Fruit fly (Drosophila melanogaster) whole organism, embryonic: ENCODE measurements around the gene CCHa1.

Experiments used
- Awh ChIP-seq: fragments of 200-800 bp; sonication (Bioruptor generic); IDR thresholded peaks from 2 replicates; pipeline ENCODE4, ENCODE4 v1.3.6; 2022; ENCODE audit warnings: missing biosample characterization, missing genetic modification characterization
- CG11085 ChIP-seq: fragments of 200-800 bp; sonication (Bioruptor generic); IDR thresholded peaks from 2 replicates; pipeline ENCODE4 v1.3.6; 2022; ENCODE audit warnings: missing biosample characterization, missing genetic modification characterization
- CG11398 ChIP-seq: fragments of 200-800 bp; sonication (Bioruptor generic); optimal IDR thresholded peaks from 2 replicates; lab custom pipeline; 2016; ENCODE audit warnings: missing biosample characterization, missing genetic modification characterization
- CG11456 ChIP-seq: fragments of 200-800 bp; sonication (Bioruptor generic); IDR thresholded peaks from 3 replicates; pipeline ENCODE4 v1.3.6; 2022; ENCODE audit warnings: missing biosample characterization, missing genetic modification characterization
- CG12071 ChIP-seq: fragments of 200-800 bp; sonication (Bioruptor generic); optimal IDR thresholded peaks from 3 replicates; lab custom pipeline; 2018; ENCODE audit warnings: missing biosample characterization, mild to moderate bottlenecking, missing genetic modification characterization
- CG12155 ChIP-seq: fragments of 200-800 bp; sonication (Bioruptor generic); optimal IDR thresholded peaks from 3 replicates; lab custom pipeline; 2016; ENCODE audit warnings: missing biosample characterization, missing genetic modification characterization
- CG12744 ChIP-seq: fragments of 200-800 bp; sonication (Bioruptor generic); optimal IDR thresholded peaks from 2 replicates; lab custom pipeline; 2016; ENCODE audit warnings: missing biosample characterization, missing genetic modification characterization
- CG13624 ChIP-seq: fragments of 200-800 bp; sonication (Bioruptor generic); optimal IDR thresholded peaks from 2 replicates; lab custom pipeline; 2016; ENCODE audit warnings: missing biosample characterization, missing genetic modification characterization
- CG15696 ChIP-seq: fragments of 200-800 bp; sonication (Bioruptor generic); optimal IDR thresholded peaks from 2 replicates; lab custom pipeline; 2019; ENCODE audit warnings: missing biosample characterization, mild to moderate bottlenecking, missing genetic modification characterization, moderate library complexity
- CG16863 ChIP-seq: fragments of 200-800 bp; sonication (Bioruptor generic); optimal IDR thresholded peaks from 3 replicates; lab custom pipeline; 2016; ENCODE audit warnings: missing biosample characterization, missing genetic modification characterization
- CG2116 ChIP-seq: fragments of 200-800 bp; sonication (Bioruptor generic); optimal IDR thresholded peaks from 3 replicates; lab custom pipeline; 2018; ENCODE audit warnings: missing biosample characterization, mild to moderate bottlenecking, missing genetic modification characterization
- CG2129 ChIP-seq: fragments of 200-800 bp; sonication (Bioruptor generic); IDR thresholded peaks from 2 replicates; pipeline ENCODE4 v1.3.6; 2022; ENCODE audit warnings: missing biosample characterization, missing genetic modification characterization; ENCODE audit not compliant: partially characterized antibody
- CG31441 ChIP-seq: fragments of 200-800 bp; sonication (Bioruptor generic); IDR thresholded peaks from 2 replicates; pipeline ENCODE4 v1.3.6; 2022; ENCODE audit warnings: missing biosample characterization, missing genetic modification characterization
- CG32772 ChIP-seq: fragments of 200-800 bp; sonication (Bioruptor generic); IDR thresholded peaks from 2 replicates; pipeline ENCODE4 v1.3.6; 2022; ENCODE audit warnings: missing biosample characterization, missing genetic modification characterization
- CG6254 ChIP-seq: fragments of 200-800 bp; sonication (Bioruptor generic); optimal IDR thresholded peaks from 3 replicates; lab custom pipeline; 2017; ENCODE audit warnings: mild to moderate bottlenecking, missing biosample characterization, missing genetic modification reagents, missing genetic modification characterization
- CG7271 ChIP-seq: fragments of 200-800 bp; sonication (Bioruptor generic); optimal IDR thresholded peaks from 2 replicates; lab custom pipeline; 2018; ENCODE audit warnings: missing biosample characterization, mild to moderate bottlenecking, missing genetic modification characterization, moderate library complexity
- CG7357 ChIP-seq: fragments of 200-800 bp; sonication (Bioruptor generic); IDR thresholded peaks from 3 replicates; pipeline ENCODE4 v1.3.6; 2022; ENCODE audit warnings: missing biosample characterization, missing genetic modification characterization
- CG8944 ChIP-seq: fragments of 200-800 bp; sonication (Bioruptor generic); optimal IDR thresholded peaks from 3 replicates; lab custom pipeline; 2016; ENCODE audit warnings: missing biosample characterization, missing genetic modification characterization
- CG9437 ChIP-seq: fragments of 200-800 bp; sonication (Bioruptor generic); optimal IDR thresholded peaks from 2 replicates; lab custom pipeline; 2018; ENCODE audit warnings: missing biosample characterization, mild to moderate bottlenecking, missing genetic modification characterization
- D19A ChIP-seq: fragments of 200-800 bp; optimal IDR thresholded peaks from 3 replicates; lab custom pipeline; 2019; ENCODE audit warnings: missing biosample characterization, mild to moderate bottlenecking, missing genetic modification characterization, moderate library complexity
- Hr3 ChIP-seq: fragments of 200-800 bp; sonication (Bioruptor generic); optimal IDR thresholded peaks from 3 replicates; lab custom pipeline; 2016; ENCODE audit warnings: missing biosample characterization, missing genetic modification characterization
- Kr ChIP-seq: fragments of 200-800 bp; sonication (Bioruptor generic); optimal IDR thresholded peaks from 2 replicates; lab custom pipeline; 2017; ENCODE audit warnings: missing biosample characterization, mild to moderate bottlenecking, missing genetic modification characterization
- Neu2 ChIP-seq: fragments of 200-800 bp; sonication (Bioruptor generic); optimal IDR thresholded peaks from 3 replicates; lab custom pipeline; 2016; ENCODE audit warnings: missing biosample characterization, missing genetic modification characterization, borderline replicate concordance
- Nf-YB ChIP-seq: fragments of 200-800 bp; sonication (Bioruptor generic); optimal IDR thresholded peaks from 3 replicates; lab custom pipeline; 2019; ENCODE audit warnings: missing biosample characterization, mild to moderate bottlenecking, missing genetic modification characterization, moderate library complexity
- PHDP ChIP-seq: fragments of 200-800 bp; sonication (Bioruptor generic); optimal IDR thresholded peaks from 3 replicates; lab custom pipeline; 2018; ENCODE audit warnings: missing biosample characterization, mild to moderate bottlenecking, missing genetic modification characterization, moderate library complexity
- Ravus ChIP-seq: fragments of 200-800 bp; sonication (Bioruptor generic); IDR thresholded peaks from 2 replicates; pipeline ENCODE4 v1.3.6; 2022; ENCODE audit warnings: missing biosample characterization, missing genetic modification characterization
- Usf ChIP-seq: fragments of 200-800 bp; sonication (Bioruptor generic); optimal IDR thresholded peaks from 2 replicates; lab custom pipeline; 2017; ENCODE audit warnings: missing genotype, missing biosample characterization, missing genetic modification characterization
- Xbp1 ChIP-seq: fragments of 200-800 bp; sonication (Bioruptor generic); optimal IDR thresholded peaks from 3 replicates; lab custom pipeline; 2016; ENCODE audit warnings: missing biosample characterization, mild to moderate bottlenecking, missing genetic modification characterization
- amos ChIP-seq: fragments of 200-800 bp; sonication (Bioruptor generic); IDR thresholded peaks from 2 replicates; pipeline ENCODE4 v1.3.6; 2022; ENCODE audit warnings: missing biosample characterization, missing genetic modification characterization; ENCODE audit not compliant: partially characterized antibody
- ase ChIP-seq: fragments of 200-800 bp; sonication (Bioruptor generic); IDR thresholded peaks from 3 replicates; pipeline ENCODE4 v1.3.6; 2022; ENCODE audit warnings: missing biosample characterization, missing genetic modification characterization
- bab2 ChIP-seq: fragments of 200-800 bp; sonication (Bioruptor generic); optimal IDR thresholded peaks from 2 replicates; lab custom pipeline; 2016; ENCODE audit warnings: missing biosample characterization, missing genetic modification characterization
- bigmax ChIP-seq: fragments of 200-800 bp; sonication (Bioruptor generic); optimal IDR thresholded peaks from 2 replicates; lab custom pipeline; 2018; ENCODE audit warnings: missing biosample characterization, mild to moderate bottlenecking, missing genetic modification characterization
- bsh ChIP-seq, 2 experiments: fragments of 200-800 bp; sonication (Bioruptor generic); optimal IDR thresholded peaks; 2 replicates each; lab custom pipeline; 2017 to 2018; ENCODE audit warnings: mild to moderate bottlenecking in 2 of 2, missing biosample characterization in 2 of 2, missing genetic modification characterization in 2 of 2, moderate library complexity in 1 of 2
- cato ChIP-seq: fragments of 200-800 bp; sonication (Bioruptor generic); optimal IDR thresholded peaks from 2 replicates; lab custom pipeline; 2016; ENCODE audit warnings: missing biosample characterization, missing genetic modification characterization, borderline replicate concordance
- chm ChIP-seq: fragments of 200-800 bp; sonication (Bioruptor generic); IDR thresholded peaks from 2 replicates; pipeline ENCODE4 v1.3.6; 2022; ENCODE audit warnings: missing biosample characterization, missing genetic modification characterization
- corto ChIP-seq: fragments of 200-800 bp; sonication (Bioruptor generic); optimal IDR thresholded peaks from 2 replicates; lab custom pipeline; 2016; ENCODE audit warnings: missing biosample characterization, mild to moderate bottlenecking, missing genetic modification characterization, moderate library complexity
- dysf ChIP-seq: fragments of 200-800 bp; sonication (Bioruptor generic); IDR thresholded peaks from 3 replicates; pipeline ENCODE4 v1.3.6; 2022; ENCODE audit warnings: missing biosample characterization, missing genetic modification characterization
- gcm2 ChIP-seq: fragments of 200-800 bp; sonication (Bioruptor generic); optimal IDR thresholded peaks from 2 replicates; lab custom pipeline; 2016; ENCODE audit warnings: missing biosample characterization, missing genetic modification characterization
- grn ChIP-seq: fragments of 200-800 bp; sonication (Bioruptor generic); optimal IDR thresholded peaks from 3 replicates; lab custom pipeline; 2017; ENCODE audit warnings: missing biosample characterization, missing genetic modification characterization
- h ChIP-seq: fragments of >200 bp; optimal IDR thresholded peaks from 2 replicates; lab custom pipeline; 2017
- jing ChIP-seq: fragments of 200-800 bp; sonication (Bioruptor generic); optimal IDR thresholded peaks from 2 replicates; lab custom pipeline; 2018; ENCODE audit warnings: missing biosample characterization, mild to moderate bottlenecking, missing genetic modification characterization
- oc ChIP-seq: fragments of 200-800 bp; sonication (Bioruptor generic); optimal IDR thresholded peaks from 2 replicates; lab custom pipeline; 2018; ENCODE audit warnings: missing biosample characterization, mild to moderate bottlenecking, missing genetic modification characterization, moderate library complexity
- pan ChIP-seq, 4 experiments: fragments of >200 bp in 3 of 4; fragments of 200-800 bp in 1 of 4; sonication (Bioruptor generic) in 1 of 4; optimal IDR thresholded peaks in 3 of 4; IDR thresholded peaks in 1 of 4; 2 replicates each; pipeline versions ENCODE4 v1.3.6 to Lab custom; 2017 to 2022; ENCODE audit warnings: missing biosample characterization in 2 of 4, missing genetic modification characterization in 2 of 4, mixed read lengths in 1 of 4
- pb ChIP-seq: fragments of 200-800 bp; sonication (Bioruptor generic); optimal IDR thresholded peaks from 3 replicates; lab custom pipeline; 2016; ENCODE audit warnings: missing biosample characterization, missing genetic modification characterization
- repo ChIP-seq: fragments of 200-800 bp; sonication (Bioruptor generic); optimal IDR thresholded peaks from 2 replicates; lab custom pipeline; 2016; ENCODE audit warnings: missing biosample characterization, missing genetic modification characterization
- salm ChIP-seq: fragments of 200-800 bp; sonication (Bioruptor generic); optimal IDR thresholded peaks from 2 replicates; lab custom pipeline; 2018; ENCODE audit warnings: missing biosample characterization, mild to moderate bottlenecking, missing genetic modification characterization
- sima ChIP-seq: fragments of 200-800 bp; sonication (Bioruptor generic); optimal IDR thresholded peaks from 2 replicates; lab custom pipeline; 2016; ENCODE audit warnings: missing biosample characterization, missing genetic modification characterization
- slbo ChIP-seq: fragments of 200-800 bp; sonication (Bioruptor generic); IDR thresholded peaks from 2 replicates; pipeline ENCODE4 v1.3.6; 2022; ENCODE audit warnings: missing biosample characterization, missing genetic modification characterization
- so ChIP-seq: fragments of 200-800 bp; sonication (Bioruptor generic); IDR thresholded peaks from 3 replicates; pipeline ENCODE4 v1.3.6; 2022; ENCODE audit warnings: missing biosample characterization, missing genetic modification characterization
- unpg ChIP-seq: fragments of 200-800 bp; sonication (Bioruptor generic); optimal IDR thresholded peaks from 3 replicates; lab custom pipeline; 2018; ENCODE audit warnings: missing biosample characterization, mild to moderate bottlenecking, missing genetic modification characterization, moderate library complexity
- zen2 ChIP-seq: fragments of 200-800 bp; sonication (Bioruptor generic); IDR thresholded peaks from 3 replicates; pipeline ENCODE4 v1.3.6; 2022; ENCODE audit warnings: missing biosample characterization, missing genetic modification characterization; ENCODE audit not compliant: partially characterized antibody

The CCHa1 gene

DNA sequence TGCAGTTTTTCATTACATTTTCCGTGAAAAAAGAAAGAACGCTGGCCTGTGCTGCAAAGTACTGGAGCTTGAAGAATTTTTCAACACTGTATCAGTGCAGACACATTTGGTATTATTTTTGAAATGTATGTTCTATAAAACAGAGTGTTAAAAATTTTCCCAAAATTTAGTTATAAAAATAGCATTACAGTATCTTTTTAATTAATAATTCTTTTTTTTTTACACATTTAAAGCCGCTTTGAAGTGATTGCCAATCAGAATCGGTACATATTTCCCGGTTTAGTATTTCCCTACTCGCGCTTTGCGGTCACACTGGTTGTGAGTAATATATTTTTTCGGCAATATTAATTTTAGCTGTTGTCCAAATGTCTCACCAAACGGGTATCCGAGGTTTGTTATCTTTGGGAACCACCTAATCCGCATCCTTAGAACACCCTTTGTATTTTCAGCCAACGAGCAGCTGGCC is 25.7 kb upstream of the CCHa1 start, which contains the start of the genes Abi and twf (continued):
- TF ChIP-seq CG6254 (no peak), grn (no peak), Ravus (GFP tag; lab: Robert Waterston, UW) (no peak), CG12744 (GFP tag; lab: Kevin White, UChicago) (peak; percentile 33), corto (GFP tag; lab: Kevin White, UChicago) (no peak), bsh (GFP tag; optimal IDR thresholded peaks at IDR 0.05; lab: Kevin White, UChicago) (peak in 1 of 2 experiments; percentile 62), zen2 (GFP tag; lab: Robert Waterston, UW) (no peak), CG12155 (GFP tag; lab: Kevin White, UChicago) (peak; percentile 80), Kr (GFP tag; lab: Kevin White, UChicago) (no peak), CG8944 (GFP tag; lab: Kevin White, UChicago) (peak; percentile 33), CG15696 (tag; lab: Kevin White, UChicago) (peak; percentile 50), bigmax (GFP tag; lab: Kevin White, UChicago) (no peak), h (lab: Kevin White, UChicago) (no peak), Awh (GFP tag; lab: Robert Waterston, UW) (peak; percentile 28; the same call in 1 of the 2 replicates), Xbp1 (GFP tag; lab: Kevin White, UChicago) (peak; percentile 79), CG11085 (GFP tag; lab: Robert Waterston, UW) (no peak), CG13624 (peak; percentile 39), repo (no peak), sima (GFP tag; lab: Kevin White, UChicago) (no peak), Hr3 (peak; percentile 72), CG12071 (no peak), CG9437 (GFP tag; lab: Kevin White, UChicago) (peak; percentile 56), chm (GFP tag; lab: Robert Waterston, UW) (no peak), CG16863 (GFP tag; lab: Kevin White, UChicago) (peak; percentile 59), CG2116 (GFP tag; lab: Kevin White, UChicago) (peak; percentile 77), CG7357 (GFP tag; lab: Robert Waterston, UW) (no peak), jing (GFP tag; lab: Kevin White, UChicago) (no peak), amos (GFP tag; lab: Robert Waterston, UW) (no peak), salm (tag; lab: Kevin White, UChicago) (peak; percentile 15), gcm2 (GFP tag; lab: Kevin White, UChicago) (no peak), CG2129 (GFP tag; lab: Robert Waterston, UW) (no peak), CG11456 (GFP tag; lab: Robert Waterston, UW) (peak; percentile 68; the same call in 1 of the 3 replicates), cato (GFP tag; lab: Kevin White, UChicago) (peak; percentile 46), Neu2 (GFP tag; lab: Kevin White, UChicago) (no peak), PHDP (tag; lab: Kevin White, UChicago) (peak; percentile 74), unpg (peak; percentile 59), CG31441 (GFP tag; lab: Robert Waterston, UW) (peak; percentile 71), CG11398 (GFP tag; lab: Kevin White, UChicago) (no peak), so (GFP tag; lab: Robert Waterston, UW) (no peak), oc (no peak), Nf-YB (peak; percentile 45), Usf (GFP tag; lab: Kevin White, UChicago) (no peak), D19A (tag; lab: Kevin White, UChicago) (no peak), pb (GFP tag; lab: Kevin White, UChicago) (no peak), CG7271 (tag; lab: Kevin White, UChicago) (no peak), CG32772 (GFP tag; lab: Robert Waterston, UW) (peak; percentile 39), bab2 (peak; percentile 34), pan (optimal IDR thresholded peaks at IDR 0.05; lab: Kevin White, UChicago) (no peak), pan (GFP tag; optimal IDR thresholded peaks at IDR 0.05 in 1 of 2, IDR thresholded peaks at IDR 0.05 in 1 of 2) (peak in 1 of 2 experiments; percentile 77), ase (no peak), dysf (GFP tag; lab: Robert Waterston, UW) (peak; percentile 60; the same call in 2 of the 3 replicates), slbo (GFP tag; lab: Robert Waterston, UW) (peak; percentile 80)
